Fruit fly (Drosophila melanogaster) whole organism, embryonic: ENCODE data around the gene CG5386.

Experiments
- Abd-B ChIP-seq: fragments of 200-800 bp; sonication (Bioruptor generic); optimal IDR thresholded peaks from 2 replicates; lab custom pipeline; 2018; ENCODE audit warnings: missing biosample characterization, mild to moderate bottlenecking, missing genetic modification characterization, moderate library complexity
- Antp ChIP-seq: fragments of 200-800 bp; sonication (Bioruptor generic); optimal IDR thresholded peaks from 3 replicates; lab custom pipeline; 2016; ENCODE audit warnings: missing biosample characterization, missing genetic modification characterization
- B-H2 ChIP-seq: fragments of 200-800 bp; sonication (Bioruptor generic); optimal IDR thresholded peaks from 2 replicates; lab custom pipeline; 2018; ENCODE audit warnings: missing biosample characterization, mild to moderate bottlenecking, missing genetic modification characterization
- BEAF-32 ChIP-seq: fragments of 200-800 bp; sonication (Bioruptor generic); optimal IDR thresholded peaks from 3 replicates; lab custom pipeline; 2017; ENCODE audit warnings: missing biosample characterization, missing genetic modification characterization, mild to moderate bottlenecking, moderate library complexity, missing genetic modification reagents
- CG11504 ChIP-seq: fragments of 200-800 bp; sonication (Bioruptor generic); optimal IDR thresholded peaks from 3 replicates; lab custom pipeline; 2019; ENCODE audit warnings: missing biosample characterization, mild to moderate bottlenecking, missing genetic modification characterization, moderate library complexity
- CG12299 ChIP-seq: fragments of 200-800 bp; sonication (Bioruptor generic); optimal IDR thresholded peaks from 2 replicates; lab custom pipeline; 2018; ENCODE audit warnings: missing biosample characterization, mild to moderate bottlenecking, missing genetic modification characterization
- CG13775 ChIP-seq: fragments of 200-800 bp; sonication (Bioruptor generic); optimal IDR thresholded peaks from 3 replicates; lab custom pipeline; 2017; ENCODE audit warnings: missing biosample characterization, mild to moderate bottlenecking, missing genetic modification characterization
- CG1602 ChIP-seq: fragments of 200-800 bp; sonication (Bioruptor generic); optimal IDR thresholded peaks from 3 replicates; lab custom pipeline; 2016; ENCODE audit warnings: missing biosample characterization, missing genetic modification characterization
- CG2875 ChIP-seq: fragments of 200-800 bp; sonication (Bioruptor generic); optimal IDR thresholded peaks from 2 replicates; lab custom pipeline; 2017; ENCODE audit warnings: missing biosample characterization, mild to moderate bottlenecking, missing genetic modification characterization, missing genetic modification reagents
- CG30403 ChIP-seq: fragments of 200-800 bp; sonication (Bioruptor generic); optimal IDR thresholded peaks from 3 replicates; lab custom pipeline; 2016; ENCODE audit warnings: missing biosample characterization, missing genetic modification characterization
- CG42726 ChIP-seq: fragments of 200-800 bp; sonication (Bioruptor generic); IDR thresholded peaks from 2 replicates; pipeline ENCODE4 v1.3.6; 2022; ENCODE audit warnings: missing biosample characterization, missing genetic modification characterization; ENCODE audit not compliant: partially characterized antibody
- CG4328 ChIP-seq: fragments of 200-800 bp; sonication (Bioruptor generic); optimal IDR thresholded peaks from 3 replicates; lab custom pipeline; 2017; ENCODE audit warnings: missing biosample characterization, missing genetic modification reagents, missing genetic modification characterization
- CG8290 ChIP-seq, 3 experiments: fragments of 200-800 bp; sonication (Bioruptor generic); optimal IDR thresholded peaks; 2 replicates each; lab custom pipeline; 2016 to 2019; ENCODE audit warnings: missing biosample characterization in 3 of 3, missing genetic modification characterization in 3 of 3, mild to moderate bottlenecking in 2 of 3, moderate library complexity in 1 of 3
- CG8388 ChIP-seq: fragments of 200-800 bp; sonication (Bioruptor generic); optimal IDR thresholded peaks from 2 replicates; lab custom pipeline; 2019; ENCODE audit warnings: missing biosample characterization, mild to moderate bottlenecking, missing genetic modification characterization, moderate library complexity
- Deaf1 ChIP-seq: fragments of 200-800 bp; optimal IDR thresholded peaks from 3 replicates; lab custom pipeline; 2019; ENCODE audit warnings: missing biosample characterization, mild to moderate bottlenecking, missing genetic modification characterization, moderate library complexity
- Dip3 ChIP-seq: fragments of 200-800 bp; sonication (Bioruptor generic); optimal IDR thresholded peaks from 3 replicates; lab custom pipeline; 2016; ENCODE audit warnings: missing biosample characterization, missing genetic modification characterization
- Ets97D ChIP-seq: fragments of 200-800 bp; sonication (Bioruptor generic); optimal IDR thresholded peaks from 3 replicates; lab custom pipeline; 2016; ENCODE audit warnings: missing biosample characterization, missing genetic modification characterization
- Gsc ChIP-seq: fragments of 200-800 bp; sonication (Bioruptor generic); IDR thresholded peaks from 2 replicates; pipeline ENCODE4 v1.3.6; 2022; ENCODE audit warnings: missing biosample characterization, missing genetic modification characterization
- Hr39 ChIP-seq: fragments of >200 bp; optimal IDR thresholded peaks from 2 replicates; lab custom pipeline; 2017
- Jarid2 ChIP-seq: fragments of 200-800 bp; sonication (Bioruptor generic); optimal IDR thresholded peaks from 3 replicates; lab custom pipeline; 2017; ENCODE audit warnings: mild to moderate bottlenecking, missing biosample characterization, missing genetic modification reagents, missing genetic modification characterization
- Med ChIP-seq: fragments of 200-800 bp; sonication (Bioruptor generic); peaks from one replicate; lab custom pipeline; 2016; ENCODE audit warnings: missing biosample characterization, missing genetic modification characterization, mild to moderate bottlenecking, inconsistent platforms, moderate library complexity
- Meics ChIP-seq: fragments of 200-800 bp; sonication (Bioruptor generic); optimal IDR thresholded peaks from 2 replicates; lab custom pipeline; 2017; ENCODE audit warnings: missing biosample characterization, mild to moderate bottlenecking, missing genetic modification characterization
- NK7.1 ChIP-seq: fragments of 200-800 bp; sonication (Bioruptor generic); optimal IDR thresholded peaks from 3 replicates; lab custom pipeline; 2016; ENCODE audit warnings: missing biosample characterization, missing genetic modification characterization
- Nf-YB ChIP-seq: fragments of 200-800 bp; sonication (Bioruptor generic); optimal IDR thresholded peaks from 3 replicates; lab custom pipeline; 2019; ENCODE audit warnings: missing biosample characterization, mild to moderate bottlenecking, missing genetic modification characterization, moderate library complexity
- Nf-YC ChIP-seq: fragments of 200-800 bp; optimal IDR thresholded peaks from 3 replicates; lab custom pipeline; 2019; ENCODE audit warnings: missing biosample characterization, mild to moderate bottlenecking, missing genetic modification characterization, moderate library complexity
- Trl ChIP-seq, 3 experiments: fragments of >200 bp in 2 of 3; fragments of 200-800 bp in 1 of 3; sonication (Bioruptor generic) in 1 of 3; optimal IDR thresholded peaks; 2 replicates in 1 of 3; 3 replicates in 2 of 3; lab custom pipeline; 2016 to 2017; ENCODE audit warnings: missing biosample characterization in 1 of 3, missing genetic modification characterization in 1 of 3
- Xbp1 ChIP-seq: fragments of 200-800 bp; sonication (Bioruptor generic); optimal IDR thresholded peaks from 3 replicates; lab custom pipeline; 2016; ENCODE audit warnings: missing biosample characterization, mild to moderate bottlenecking, missing genetic modification characterization
- ab ChIP-seq: fragments of 200-800 bp; sonication (Bioruptor generic); optimal IDR thresholded peaks from 2 replicates; lab custom pipeline; 2016; ENCODE audit warnings: missing biosample characterization, missing genetic modification characterization
- aop ChIP-seq: fragments of 200-800 bp; sonication (Bioruptor generic); IDR thresholded peaks from 2 replicates; pipeline ENCODE4 v1.3.6; 2022; ENCODE audit warnings: missing biosample characterization, missing genetic modification characterization
- ase ChIP-seq: fragments of 200-800 bp; sonication (Bioruptor generic); IDR thresholded peaks from 3 replicates; pipeline ENCODE4 v1.3.6; 2022; ENCODE audit warnings: missing biosample characterization, missing genetic modification characterization
- cg ChIP-seq: fragments of 200-800 bp; sonication (Bioruptor generic); optimal IDR thresholded peaks from 3 replicates; lab custom pipeline; 2019; ENCODE audit warnings: missing biosample characterization, mild to moderate bottlenecking, missing genetic modification characterization, moderate library complexity
- corto ChIP-seq: fragments of 200-800 bp; sonication (Bioruptor generic); optimal IDR thresholded peaks from 2 replicates; lab custom pipeline; 2016; ENCODE audit warnings: missing biosample characterization, mild to moderate bottlenecking, missing genetic modification characterization, moderate library complexity
- gsb ChIP-seq: fragments of 200-800 bp; sonication (Bioruptor generic); IDR thresholded peaks from 2 replicates; pipeline ENCODE4 v1.3.6; 2022; ENCODE audit warnings: missing biosample characterization, missing genetic modification characterization
- hkb ChIP-seq, 2 experiments: fragments of 200-800 bp in 1 of 2; fragments of >200 bp in 1 of 2; sonication (Bioruptor generic) in 1 of 2; IDR thresholded peaks in 1 of 2; optimal IDR thresholded peaks in 1 of 2; 2 replicates each; pipeline versions ENCODE4 v1.3.6 to Lab custom; 2017 to 2022; ENCODE audit warnings: missing biosample characterization in 1 of 2, missing genetic modification characterization in 1 of 2
- knrl ChIP-seq: fragments of 200-800 bp; sonication (Bioruptor generic); IDR thresholded peaks from 3 replicates; pipeline ENCODE4 v1.3.6; 2022; ENCODE audit warnings: missing biosample characterization, missing genetic modification characterization; ENCODE audit not compliant: partially characterized antibody
- lmd ChIP-seq: fragments of 200-800 bp; sonication (Bioruptor generic); IDR thresholded peaks from 2 replicates; pipeline ENCODE4 v1.3.6; 2022; ENCODE audit warnings: missing biosample characterization, missing genetic modification characterization
- luna ChIP-seq: fragments of 200-800 bp; sonication (Bioruptor generic); optimal IDR thresholded peaks from 2 replicates; lab custom pipeline; 2016; ENCODE audit warnings: missing biosample characterization, missing genetic modification characterization
- mld ChIP-seq: fragments of 200-800 bp; sonication (Bioruptor generic); IDR thresholded peaks from 3 replicates; pipeline ENCODE4 v1.3.6; 2022; ENCODE audit warnings: missing biosample characterization, missing genetic modification characterization; ENCODE audit not compliant: partially characterized antibody
- nau ChIP-seq: fragments of 200-800 bp; sonication (Bioruptor generic); optimal IDR thresholded peaks from 3 replicates; lab custom pipeline; 2017; ENCODE audit warnings: missing biosample characterization, mild to moderate bottlenecking, missing genetic modification characterization, missing genetic modification reagents
- nerfin-2 ChIP-seq: fragments of 200-800 bp; sonication (Bioruptor generic); IDR thresholded peaks from 2 replicates; pipeline ENCODE4 v1.3.6; 2022; ENCODE audit warnings: missing biosample characterization, missing genetic modification characterization; ENCODE audit not compliant: partially characterized antibody
- repo ChIP-seq: fragments of 200-800 bp; sonication (Bioruptor generic); optimal IDR thresholded peaks from 2 replicates; lab custom pipeline; 2016; ENCODE audit warnings: missing biosample characterization, missing genetic modification characterization
- row ChIP-seq: fragments of 200-800 bp; sonication (Bioruptor generic); IDR thresholded peaks from 3 replicates; pipeline ENCODE4 v1.3.6; 2022; ENCODE audit warnings: missing biosample characterization, missing genetic modification characterization
- salm ChIP-seq: fragments of 200-800 bp; sonication (Bioruptor generic); optimal IDR thresholded peaks from 2 replicates; lab custom pipeline; 2018; ENCODE audit warnings: missing biosample characterization, mild to moderate bottlenecking, missing genetic modification characterization
- sim ChIP-seq: fragments of 200-800 bp; sonication (Bioruptor generic); IDR thresholded peaks from 2 replicates; pipeline ENCODE4 v1.3.6; 2022; ENCODE audit warnings: missing biosample characterization, missing genetic modification characterization
- sug ChIP-seq: fragments of 200-800 bp; optimal IDR thresholded peaks from 2 replicates; lab custom pipeline; 2019; ENCODE audit warnings: missing biosample characterization, mild to moderate bottlenecking, missing genetic modification characterization, moderate library complexity
- zen ChIP-seq: fragments of 200-800 bp; sonication (Bioruptor generic); optimal IDR thresholded peaks from 3 replicates; lab custom pipeline; 2018; ENCODE audit warnings: missing biosample characterization, mild to moderate bottlenecking, missing genetic modification characterization, moderate library complexity
- zf30C ChIP-seq: fragments of 200-800 bp; sonication (Bioruptor generic); optimal IDR thresholded peaks from 3 replicates; lab custom pipeline; 2018; ENCODE audit warnings: missing biosample characterization, mild to moderate bottlenecking, missing genetic modification characterization

CG5386 gene

DNA sequence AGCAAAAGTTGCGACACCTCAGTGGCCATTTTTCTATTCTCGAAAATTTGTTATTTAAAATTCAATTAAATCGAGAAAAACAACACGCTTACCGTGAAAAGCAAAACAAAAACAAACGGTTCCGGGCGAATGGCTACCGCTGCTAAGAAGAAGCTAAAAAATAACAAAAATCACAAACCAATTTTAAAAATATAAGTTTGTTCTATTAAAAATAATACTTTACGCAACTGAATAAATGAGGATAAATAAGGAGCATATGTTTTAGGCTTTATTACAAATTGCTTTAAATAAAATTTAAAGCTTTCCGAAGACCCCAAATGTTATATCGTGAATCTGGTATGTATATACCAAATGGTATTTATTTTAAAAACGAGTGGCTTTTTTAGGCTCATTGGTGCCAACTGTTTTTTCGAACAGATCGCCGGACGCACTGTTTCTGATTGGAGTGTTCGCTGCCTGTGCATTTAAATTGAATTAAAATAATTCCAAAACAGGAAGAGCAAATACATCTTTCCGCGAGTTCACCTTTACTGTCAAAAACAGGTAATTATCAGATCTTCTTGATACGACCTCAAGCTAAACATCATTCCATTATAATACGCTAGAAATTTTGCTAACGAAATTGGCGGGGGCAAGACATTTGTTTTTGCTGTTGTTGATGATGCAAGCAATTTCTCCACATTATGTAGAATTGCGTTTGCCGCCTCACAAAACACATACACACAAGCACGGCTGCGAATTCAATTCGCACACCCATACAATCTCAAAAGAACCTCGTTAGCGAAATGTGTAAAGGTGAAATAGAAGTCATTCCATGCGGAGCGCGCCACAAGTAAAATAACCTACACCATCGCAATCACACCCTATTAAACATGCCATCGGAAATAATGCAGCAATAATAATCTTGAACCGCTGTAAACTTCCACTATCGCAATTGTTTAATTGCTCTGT, 25.4 kb upstream of the CG5386 start, which contains the start of the genes Polr3F and PyK (continued):
- TF ChIP-seq Dip3, result peak; percentile 10
- no peak for TF ChIP-seq Trl (optimal IDR thresholded peaks at IDR 0.05; lab: Kevin White, UChicago)
- TF ChIP-seq Trl (GFP tag; optimal IDR thresholded peaks at IDR 0.05; lab: Kevin White, UChicago), result no peak
- TF ChIP-seq salm (tag; lab: Kevin White, UChicago), result no peak
- no peak for TF ChIP-seq NK7.1
- no peak for TF ChIP-seq CG4328
- TF ChIP-seq Xbp1 (GFP tag; lab: Kevin White, UChicago), result peak; percentile 30
- no peak for TF ChIP-seq nau (GFP tag; lab: Kevin White, UChicago)
- peak; percentile 44 for TF ChIP-seq sug
- TF ChIP-seq gsb (GFP tag; lab: Robert Waterston, UW), result no peak
- peak; percentile 25 for TF ChIP-seq cg
- no peak for TF ChIP-seq Abd-B (GFP tag; lab: Kevin White, UChicago)
- TF ChIP-seq knrl (GFP tag; lab: Robert Waterston, UW), result 0 out of 3 replicates have a peak, but pooled peaks have one; percentile 26
- TF ChIP-seq Deaf1 (tag; lab: Kevin White, UChicago), result peak; percentile 2
- TF ChIP-seq CG8290 (GFP tag; optimal IDR thresholded peaks at IDR 0.05; lab: Kevin White, UChicago), result no peak
- peak in 1 of 2 experiments; percentile 40 for TF ChIP-seq CG8290 (tag; optimal IDR thresholded peaks at IDR 0.05; lab: Kevin White, UChicago)
- no peak for TF ChIP-seq luna (GFP tag; lab: Kevin White, UChicago)
- no peak for TF ChIP-seq sim (GFP tag; lab: Robert Waterston, UW)
- TF ChIP-seq B-H2 (GFP tag; lab: Kevin White, UChicago), result no peak
- TF ChIP-seq CG8388, result peak; percentile 38
- no peak for TF ChIP-seq Antp (GFP tag; lab: Kevin White, UChicago)
- TF ChIP-seq aop, result no peak
- no peak for TF ChIP-seq zf30C (GFP tag; lab: Kevin White, UChicago)
- TF ChIP-seq repo (GFP tag; lab: Kevin White, UChicago), result no peak
- no peak for TF ChIP-seq Gsc (GFP tag; lab: Robert Waterston, UW)
- peak; percentile 60 for TF ChIP-seq Med
- peak; percentile 40 for TF ChIP-seq CG13775
- TF ChIP-seq Hr39, result no peak
- TF ChIP-seq Nf-YB (GFP tag; lab: Kevin White, UChicago), result peak; percentile 14
- TF ChIP-seq corto (GFP tag; lab: Kevin White, UChicago), result no peak
- TF ChIP-seq CG30403 (GFP tag; lab: Kevin White, UChicago), result peak; percentile 29
- peak; percentile 36 for TF ChIP-seq Ets97D
- peak; percentile 64 for TF ChIP-seq Jarid2 (GFP tag; lab: Kevin White, UChicago)
- 0 out of 3 replicates have a peak, but pooled peaks have one; percentile 24 for TF ChIP-seq mld (GFP tag; lab: Robert Waterston, UW)
- peak; percentile 50 for TF ChIP-seq BEAF-32 (GFP tag; lab: Kevin White, UChicago)
- TF ChIP-seq CG42726 (GFP tag; lab: Robert Waterston, UW), result no peak
- no peak for TF ChIP-seq CG1602 (GFP tag; lab: Kevin White, UChicago)
- no peak for TF ChIP-seq lmd
- peak; percentile 49 for TF ChIP-seq CG11504 (tag; lab: Kevin White, UChicago)
- TF ChIP-seq nerfin-2 (GFP tag; lab: Robert Waterston, UW), result no peak
- peak; percentile 28 for TF ChIP-seq zen (tag; lab: Kevin White, UChicago)
- no peak for TF ChIP-seq hkb (optimal IDR thresholded peaks at IDR 0.05; lab: Kevin White, UChicago)
- TF ChIP-seq hkb (GFP tag; IDR thresholded peaks at IDR 0.05; lab: Robert Waterston, UW), result peak; percentile 28
- TF ChIP-seq Meics (GFP tag; lab: Kevin White, UChicago), result peak; percentile 44
- TF ChIP-seq CG2875 (GFP tag; lab: Kevin White, UChicago), result no peak
- TF ChIP-seq CG12299 (tag; lab: Kevin White, UChicago), result no peak
- TF ChIP-seq ab (GFP tag; lab: Kevin White, UChicago), result no peak
- TF ChIP-seq row (GFP tag; lab: Robert Waterston, UW), result peak; percentile 74
- TF ChIP-seq Nf-YC (tag; lab: Kevin White, UChicago), result peak; percentile 50
- no peak for TF ChIP-seq ase (GFP tag; lab: Robert Waterston, UW)
